Fruit fly (Drosophila melanogaster) whole organism, wandering third instar larva: ENCODE results near the gene CG43229.

ENCODE experiments used
- CrebA ChIP-seq: fragments of 200-800 bp; sonication (Bioruptor generic); optimal IDR thresholded peaks from 2 replicates; lab custom pipeline; 2016; ENCODE audit warnings: missing biosample characterization, mild to moderate bottlenecking, missing genetic modification characterization, borderline replicate concordance
- HLH106 ChIP-seq: fragments of 200-800 bp; optimal IDR thresholded peaks from 3 replicates; lab custom pipeline; 2019; ENCODE audit warnings: missing biosample characterization, mild to moderate bottlenecking, missing genetic modification characterization, moderate library complexity
- Mio ChIP-seq: sonication (Bioruptor generic); optimal IDR thresholded peaks from 2 replicates; lab custom pipeline; 2016; ENCODE audit warnings: missing biosample characterization, missing genetic modification characterization
- Sp1 ChIP-seq: fragments of 200-800 bp; sonication (Bioruptor generic); optimal IDR thresholded peaks from 3 replicates; lab custom pipeline; 2019; ENCODE audit warnings: missing biosample characterization, mild to moderate bottlenecking, missing genetic modification characterization, moderate library complexity
- rgr ChIP-seq: fragments of 200-800 bp; sonication (Bioruptor generic); optimal IDR thresholded peaks from 3 replicates; lab custom pipeline; 2016; ENCODE audit warnings: missing biosample characterization, mild to moderate bottlenecking, missing genetic modification characterization
- tai ChIP-seq: sonication (Bioruptor generic); optimal IDR thresholded peaks from 2 replicates; lab custom pipeline; 2016; ENCODE audit warnings: missing biosample characterization, missing genetic modification characterization
- usp ChIP-seq: fragments of >200 bp; optimal IDR thresholded peaks from 2 replicates; lab custom pipeline; 2017; ENCODE audit warnings: missing biosample characterization, missing genetic modification characterization

CG43229 gene

dm6 chrX:18185944-18186343 is 47.6 kb downstream of the CG43229 start:
- no peak for TF ChIP-seq CrebA (GFP tag; lab: Kevin White, UChicago)
- no peak for TF ChIP-seq tai (GFP tag; lab: Kevin White, UChicago)
- no peak for TF ChIP-seq HLH106 (tag; lab: Kevin White, UChicago)
- no peak for TF ChIP-seq Mio (GFP tag; lab: Kevin White, UChicago)
- no peak for TF ChIP-seq usp (GFP tag; lab: Kevin White, UChicago)
- no peak for TF ChIP-seq rgr (GFP tag; lab: Kevin White, UChicago)
- no peak for TF ChIP-seq Sp1 (GFP tag; lab: Kevin White, UChicago)
